Worm (Caenorhabditis elegans) whole organism, young adult: ENCODE results near the gene seld-1.

Experiments used
- F49E8.2 ChIP-seq: sonication (generic microtip); optimal IDR thresholded peaks from 3 replicates; lab custom pipeline; 2017; ENCODE audit warnings: missing genetic modification characterization, mild to moderate bottlenecking, missing compliant biosample characterization, antibody characterized with exemption, moderate library complexity; ENCODE audit not compliant: insufficient read depth
- ama-1 ChIP-seq, 3 experiments: fragments of 150-350 bp in 1 of 3; sonication (generic microtip) in 2 of 3; optimal IDR thresholded peaks; 2 replicates each; lab custom pipeline; 2014 to 2018; ENCODE audit warnings: missing biosample characterization in 2 of 3, missing genetic modification characterization in 2 of 3, missing genetic modification reagents in 2 of 3
- dox-1 ChIP-seq: fragments of 200-800 bp; sonication (Bioruptor generic); IDR thresholded peaks from 2 replicates; pipeline ENCODE4 v1.3.6; 2022; ENCODE audit warnings: missing genetic modification reagents, missing genetic modification characterization, missing compliant biosample characterization
- efl-1 ChIP-seq: fragments of 150-350 bp; optimal IDR thresholded peaks from 2 replicates; lab custom pipeline; 2014; ENCODE audit warnings: missing biosample characterization, missing genetic modification reagents, missing genetic modification characterization
- madf-3 ChIP-seq: fragments of 200-800 bp; sonication (Bioruptor generic); IDR thresholded peaks from 2 replicates; pipeline ENCODE4 v1.3.6; 2022; ENCODE audit warnings: missing genetic modification reagents, missing genetic modification characterization, missing compliant biosample characterization
- sdz-38 ChIP-seq: sonication (generic microtip); optimal IDR thresholded peaks from 2 replicates; lab custom pipeline; 2016; ENCODE audit warnings: missing genotype, missing genetic modification characterization, missing compliant biosample characterization
- xnd-1 ChIP-seq: sonication (generic microtip); optimal IDR thresholded peaks from 2 replicates; lab custom pipeline; 2016; ENCODE audit warnings: missing genotype, missing genetic modification reagents, missing genetic modification characterization, missing compliant biosample characterization

ce11 chrIV:13487019-13487418, 18.2 kb upstream of the seld-1 start:
- no peak for TF ChIP-seq efl-1 (GFP tag; lab: Kevin White, UChicago)
- TF ChIP-seq F49E8.2 (tag; lab: Kevin White, UChicago): no peak
- TF ChIP-seq madf-3 (GFP tag; lab: Robert Waterston, UW): no peak
- no peak for TF ChIP-seq ama-1 (optimal IDR thresholded peaks at IDR 0.05; lab: Kevin White, UChicago)
- no peak for TF ChIP-seq ama-1 (GFP tag; optimal IDR thresholded peaks at IDR 0.05; lab: Kevin White, UChicago)
- no peak for TF ChIP-seq sdz-38 (tag; lab: Kevin White, UChicago)
- TF ChIP-seq dox-1 (GFP tag; lab: Robert Waterston, UW): no peak
- no peak for TF ChIP-seq xnd-1
